Fruit fly (Drosophila melanogaster): ENCODE results near the gene Eogt.

The Eogt gene

dm6 chr2L:2420490-2420889 lies 39.6 kb downstream of the Eogt start, which contains the start of gene CG9886 (continued):
- TF ChIP-seq CG1647 (GFP tag; optimal IDR thresholded peaks at IDR 0.05) (no peak), Ravus (GFP tag; IDR thresholded peaks at IDR 0.05) (no peak), ATbp (GFP tag; optimal IDR thresholded peaks at IDR 0.05) (peak; percentile 55), BEAF-32 (GFP tag; optimal IDR thresholded peaks at IDR 0.05) (peak; percentile 21), D (optimal IDR thresholded peaks at IDR 0.05) (no peak), D (GFP tag; optimal IDR thresholded peaks at IDR 0.05) (peak; percentile 14), HmgD (GFP tag; optimal IDR thresholded peaks at IDR 0.05) (no peak), tin (GFP tag; optimal IDR thresholded peaks at IDR 0.05) (peak; percentile 67), insv (GFP tag; optimal IDR thresholded peaks at IDR 0.05) (no peak), CG3281 (GFP tag; optimal IDR thresholded peaks at IDR 0.05) (peak; percentile 52), CG5245 (GFP tag; optimal IDR thresholded peaks at IDR 0.05) (peak; percentile 26), trem (tag; optimal IDR thresholded peaks at IDR 0.05) (peak; percentile 82), sd (tag; optimal IDR thresholded peaks at IDR 0.05) (peak; percentile 61), Doc2 (GFP tag; IDR thresholded peaks at IDR 0.05) (no peak), p53 (GFP tag; optimal IDR thresholded peaks at IDR 0.05) (no peak), CG11696 (GFP tag; IDR thresholded peaks at IDR 0.05) (peak; percentile 24; the same call in 1 of the 2 replicates), chm (GFP tag; IDR thresholded peaks at IDR 0.05) (no peak), E2f2 (GFP tag; IDR thresholded peaks at IDR 0.05) (peak; percentile 78), CG11093 (GFP tag; IDR thresholded peaks at IDR 0.05) (no peak), kay (GFP tag; optimal IDR thresholded peaks at IDR 0.05) (peak; percentile 42), CG15601 (tag; optimal IDR thresholded peaks at IDR 0.05) (peak; percentile 72), CG16863 (GFP tag; optimal IDR thresholded peaks at IDR 0.05) (no peak), maf-S (GFP tag; optimal IDR thresholded peaks at IDR 0.05) (no peak), CG12155 (GFP tag; optimal IDR thresholded peaks at IDR 0.05) (peak; percentile 56), schlank (tag; optimal IDR thresholded peaks at IDR 0.05) (no peak), CG12769 (tag; optimal IDR thresholded peaks at IDR 0.05) (no peak), ac (GFP tag; optimal IDR thresholded peaks at IDR 0.05) (no peak), Xrp1 (GFP tag; IDR thresholded peaks at IDR 0.05) (peak; percentile 82), CG12744 (GFP tag; optimal IDR thresholded peaks at IDR 0.05) (peak; percentile 16), CG11695 (GFP tag; IDR thresholded peaks at IDR 0.05) (0 out of 3 replicates have a peak, but pooled peaks have one; percentile 63), Deaf1 (tag; optimal IDR thresholded peaks at IDR 0.05) (peak; percentile 44), CG12219 (GFP tag; optimal IDR thresholded peaks at IDR 0.05) (peak; percentile 15), fru (optimal IDR thresholded peaks at IDR 0.05) (no peak), az2 (GFP tag; optimal IDR thresholded peaks at IDR 0.05) (peak; percentile 56), tgo (GFP tag; IDR thresholded peaks at IDR 0.05) (peak; percentile 54; the same call in 1 of the 3 replicates), CG31441 (GFP tag; IDR thresholded peaks at IDR 0.05) (peak; percentile 84), stc (GFP tag; IDR thresholded peaks at IDR 0.05) (0 out of 2 replicates have a peak, but pooled peaks have one; percentile 27), ttk (GFP tag; IDR thresholded peaks at IDR 0.05) (peak; percentile 47; the same call in 1 of the 2 replicates), NfI (GFP tag; optimal IDR thresholded peaks at IDR 0.05) (peak; percentile 62), sna (GFP tag; IDR thresholded peaks at IDR 0.05; ENCODE audit: partially characterized antibody) (no peak), stwl (tag; optimal IDR thresholded peaks at IDR 0.05) (peak; percentile 89), jigr1 (GFP tag; IDR thresholded peaks at IDR 0.05) (no peak), ap (GFP tag; IDR thresholded peaks at IDR 0.05) (0 out of 2 replicates have a peak, but pooled peaks have one; percentile 22), lov (optimal IDR thresholded peaks at IDR 0.05) (no peak), lov (GFP tag; IDR thresholded peaks at IDR 0.05) (no peak), ci (GFP tag; IDR thresholded peaks at IDR 0.05) (0 out of 3 replicates have a peak, but pooled peaks have one; percentile 48), CG9817 (tag; optimal IDR thresholded peaks at IDR 0.05) (peak; percentile 70), Bdp1 (GFP tag; optimal IDR thresholded peaks at IDR 0.05) (no peak), CG32767 (GFP tag; IDR thresholded peaks at IDR 0.05) (peak; percentile 54; the same call in 1 of the 2 replicates), CG34422 (GFP tag; IDR thresholded peaks at IDR 0.05) (no peak), lilli (GFP tag; optimal IDR thresholded peaks at IDR 0.05) (peak; percentile 67), tll (GFP tag; optimal IDR thresholded peaks at IDR 0.05) (peak in 1 of 2 experiments; percentile 6)

All from whole organism, embryonic.